Fruit fly (Drosophila melanogaster): ENCODE data around the gene CG11693.

CG11693 gene

DNA sequence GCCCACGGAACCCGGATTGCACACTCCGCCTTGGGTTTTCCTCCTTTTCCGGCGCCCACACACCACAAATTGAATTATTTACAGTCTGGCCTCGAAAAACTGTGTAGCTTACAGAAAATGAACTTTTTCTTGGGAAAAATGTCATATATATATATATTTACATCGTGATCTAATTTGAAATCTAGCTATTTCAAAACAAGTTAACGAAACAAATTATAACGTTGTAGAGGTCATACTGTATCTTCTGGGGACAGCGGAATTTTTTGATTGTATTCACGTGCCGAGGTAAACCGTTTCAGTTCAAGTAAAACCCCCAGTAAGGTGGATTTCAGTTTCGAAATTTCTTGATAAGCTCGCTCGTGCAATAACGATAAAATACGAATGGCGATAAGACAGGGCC lies 43.9 kb upstream of the CG11693 start (continued):
- TF ChIP-seq CG8388 (GFP tag; optimal IDR thresholded peaks at IDR 0.05) (peak; percentile 19), gsb-n (tag; optimal IDR thresholded peaks at IDR 0.05) (peak; percentile 1), Vsx1 (GFP tag; optimal IDR thresholded peaks at IDR 0.05) (peak; percentile 10), Ets97D (GFP tag; optimal IDR thresholded peaks at IDR 0.05) (no peak), Xbp1 (GFP tag; optimal IDR thresholded peaks at IDR 0.05) (peak; percentile 42), Side (GFP tag; optimal IDR thresholded peaks at IDR 0.05) (no peak), CG11085 (GFP tag; IDR thresholded peaks at IDR 0.05) (peak; percentile 68), CG2712 (tag; optimal IDR thresholded peaks at IDR 0.05) (peak; percentile 42), CG4328 (GFP tag; optimal IDR thresholded peaks at IDR 0.05) (no peak), Max (GFP tag; optimal IDR thresholded peaks at IDR 0.05) (no peak), bsh (GFP tag; optimal IDR thresholded peaks at IDR 0.05) (peak in 1 of 2 experiments; percentile 55), Fer1 (GFP tag; optimal IDR thresholded peaks at IDR 0.05) (peak; percentile 3), CG9727 (GFP tag; optimal IDR thresholded peaks at IDR 0.05) (peak; percentile 27), Sox102F (GFP tag; optimal IDR thresholded peaks at IDR 0.05) (peak; percentile 78), run (tag; optimal IDR thresholded peaks at IDR 0.05) (peak; percentile 7), CG3726 (GFP tag; IDR thresholded peaks at IDR 0.05) (no peak), NC2β (GFP tag; optimal IDR thresholded peaks at IDR 0.05) (no peak), en (GFP tag; optimal IDR thresholded peaks at IDR 0.05) (no peak), CG2889 (GFP tag; IDR thresholded peaks at IDR 0.05) (no peak; the same call in 2 of the 3 replicates), dmrt99B (tag; optimal IDR thresholded peaks at IDR 0.05) (peak; percentile 52), CrebB (tag; optimal IDR thresholded peaks at IDR 0.05) (no peak), ase (GFP tag; IDR thresholded peaks at IDR 0.05) (peak; percentile 63; the same call in 2 of the 3 replicates), C15 (GFP tag; IDR thresholded peaks at IDR 0.05) (no peak), dimm (GFP tag; IDR thresholded peaks at IDR 0.05) (0 out of 2 replicates have a peak, but pooled peaks have one; percentile 17), Nf-YB (GFP tag; optimal IDR thresholded peaks at IDR 0.05) (no peak), CG3838 (GFP tag; optimal IDR thresholded peaks at IDR 0.05) (no peak), CG8290 (GFP tag; optimal IDR thresholded peaks at IDR 0.05) (no peak), CG8290 (tag; optimal IDR thresholded peaks at IDR 0.05) (peak in 1 of 2 experiments; percentile 42), fd96Cb (tag; optimal IDR thresholded peaks at IDR 0.05) (peak; percentile 44), fd3F (GFP tag; optimal IDR thresholded peaks at IDR 0.05) (peak; percentile 28), CG8924 (tag; optimal IDR thresholded peaks at IDR 0.05) (peak; percentile 14), CG15269 (tag; optimal IDR thresholded peaks at IDR 0.05) (peak; percentile 72), CG1603 (tag; optimal IDR thresholded peaks at IDR 0.05) (peak; percentile 49), pzg (GFP tag; optimal IDR thresholded peaks at IDR 0.05) (no peak), vvl (GFP tag; IDR thresholded peaks at IDR 0.05) (peak; percentile 87), CG9817 (tag; optimal IDR thresholded peaks at IDR 0.05) (peak; percentile 66), Awh (GFP tag; IDR thresholded peaks at IDR 0.05) (peak; percentile 74), D19B (GFP tag; optimal IDR thresholded peaks at IDR 0.05) (no peak), CG13123 (GFP tag; optimal IDR thresholded peaks at IDR 0.05) (no peak), p53 (GFP tag; optimal IDR thresholded peaks at IDR 0.05) (no peak), CG14667 (GFP tag; IDR thresholded peaks at IDR 0.05) (peak; percentile 55; the same call in 1 of the 2 replicates), ttk (GFP tag; IDR thresholded peaks at IDR 0.05) (peak; percentile 64), croc (GFP tag; conservative IDR thresholded peaks at IDR 0.05) (no peak), MTF-1 (GFP tag; optimal IDR thresholded peaks at IDR 0.05; ENCODE audit: borderline replicate concordance) (peak; percentile 21), eve (GFP tag; optimal IDR thresholded peaks at IDR 0.05) (no peak), fru (optimal IDR thresholded peaks at IDR 0.05) (no peak), ranshi (GFP tag; IDR thresholded peaks at IDR 0.05) (no peak; the same call in 1 of the 2 replicates), CG31224 (GFP tag; IDR thresholded peaks at IDR 0.05) (peak; percentile 40; the same call in 1 of the 2 replicates), Ravus (GFP tag; IDR thresholded peaks at IDR 0.05) (peak; percentile 59), CG16815 (GFP tag; optimal IDR thresholded peaks at IDR 0.05) (no peak), tup (GFP tag; optimal IDR thresholded peaks at IDR 0.05) (no peak)

Data from whole organism, embryonic.